Worm (Caenorhabditis elegans) whole organism, mixed stage, embryonic: Measurements from ENCODE around the gene F02D10.6.
"Not testable (repeated sequence)": the region's sequence is repeated elsewhere in the genome, so short reads cannot be mapped to it uniquely, and the experiment has no call there.

Experiments used
- M03D4.4 ChIP-seq: sonication (generic microtip); optimal IDR thresholded peaks from 2 replicates; lab custom pipeline; 2017; ENCODE audit warnings: mild to moderate bottlenecking, missing genetic modification characterization, missing compliant biosample characterization
- blmp-1 ChIP-seq: fragments of 150-350 bp; optimal IDR thresholded peaks from 2 replicates; lab custom pipeline; 2014; ENCODE audit warnings: missing biosample characterization, missing genetic modification characterization
- ceh-39 ChIP-seq: fragments of 150-350 bp; optimal IDR thresholded peaks from 2 replicates; lab custom pipeline; 2014; ENCODE audit warnings: missing biosample characterization, missing genetic modification characterization
- ceh-43 ChIP-seq: fragments of 200-800 bp; sonication (Bioruptor generic); optimal IDR thresholded peaks from 2 replicates; lab custom pipeline; 2018; ENCODE audit warnings: mild to moderate bottlenecking, missing genetic modification characterization, moderate library complexity, missing compliant biosample characterization
- ceh-83 ChIP-seq: fragments of 200-800 bp; sonication (Bioruptor generic); optimal IDR thresholded peaks from 2 replicates; lab custom pipeline; 2018; ENCODE audit warnings: mild to moderate bottlenecking, missing genetic modification characterization, missing compliant biosample characterization
- ces-1 ChIP-seq: fragments of 150-350 bp; optimal IDR thresholded peaks from 2 replicates; lab custom pipeline; 2014; ENCODE audit warnings: missing biosample characterization, missing genetic modification reagents, missing genetic modification characterization
- cnd-1 ChIP-seq: fragments of 200-800 bp; sonication (Bioruptor generic); optimal IDR thresholded peaks from 2 replicates; lab custom pipeline; 2018; ENCODE audit warnings: mild to moderate bottlenecking, missing genetic modification characterization, missing compliant biosample characterization
- drap-1 ChIP-seq: fragments of 200-800 bp; sonication (Bioruptor generic); optimal IDR thresholded peaks from 3 replicates; lab custom pipeline; 2018; ENCODE audit warnings: mild to moderate bottlenecking, missing genetic modification characterization, missing compliant biosample characterization
- elt-1 ChIP-seq: sonication (generic microtip); optimal IDR thresholded peaks from 2 replicates; lab custom pipeline; 2017; ENCODE audit warnings: missing genetic modification characterization, mild to moderate bottlenecking, missing compliant biosample characterization, antibody characterized with exemption, moderate library complexity, borderline replicate concordance; ENCODE audit not compliant: insufficient read depth
- elt-3 ChIP-seq: fragments of 150-350 bp; optimal IDR thresholded peaks from 2 replicates; lab custom pipeline; 2014; ENCODE audit warnings: missing biosample characterization, missing genetic modification characterization
- flh-1 ChIP-seq: fragments of 200-800 bp; sonication (Bioruptor generic); optimal IDR thresholded peaks from 2 replicates; lab custom pipeline; 2018; ENCODE audit warnings: mild to moderate bottlenecking, missing genetic modification characterization, moderate library complexity, missing compliant biosample characterization
- ham-2 ChIP-seq: fragments of 200-800 bp; sonication (Bioruptor generic); optimal IDR thresholded peaks from 2 replicates; lab custom pipeline; 2018; ENCODE audit warnings: mild to moderate bottlenecking, missing genetic modification characterization, missing compliant biosample characterization
- hlh-1 ChIP-seq: fragments of 150-350 bp; optimal IDR thresholded peaks from 2 replicates; lab custom pipeline; 2014; ENCODE audit warnings: missing biosample characterization, missing genetic modification reagents, missing genetic modification characterization
- lin-13 ChIP-seq: fragments of 150-350 bp; optimal IDR thresholded peaks from 2 replicates; lab custom pipeline; 2014; ENCODE audit warnings: missing biosample characterization, missing genetic modification characterization
- lin-32 ChIP-seq: fragments of 200-800 bp; sonication (Bioruptor generic); optimal IDR thresholded peaks from 2 replicates; lab custom pipeline; 2018; ENCODE audit warnings: mild to moderate bottlenecking, missing genetic modification characterization, missing compliant biosample characterization
- mab-5 ChIP-seq: fragments of 150-350 bp; optimal IDR thresholded peaks from 2 replicates; lab custom pipeline; 2014; ENCODE audit warnings: missing biosample characterization, missing genetic modification characterization
- mep-1 ChIP-seq: fragments of 150-350 bp; optimal IDR thresholded peaks from 2 replicates; lab custom pipeline; 2017; ENCODE audit warnings: missing biosample characterization, missing genetic modification reagents, missing genetic modification characterization, inconsistent platforms
- nhr-12 ChIP-seq: fragments of 150-350 bp; optimal IDR thresholded peaks from 2 replicates; lab custom pipeline; 2014; ENCODE audit warnings: missing biosample characterization, missing genetic modification characterization
- nhr-2 ChIP-seq: fragments of 150-350 bp; optimal IDR thresholded peaks from 2 replicates; lab custom pipeline; 2014; ENCODE audit warnings: missing biosample characterization, missing genetic modification characterization
- nhr-28 ChIP-seq: fragments of 150-350 bp; optimal IDR thresholded peaks from 2 replicates; lab custom pipeline; 2014; ENCODE audit warnings: missing biosample characterization, missing genetic modification characterization
- pha-4 ChIP-seq: fragments of 150-350 bp; optimal IDR thresholded peaks from 2 replicates; lab custom pipeline; 2018; ENCODE audit warnings: missing biosample characterization, missing genetic modification reagents, missing genetic modification characterization
- sem-2 ChIP-seq: fragments of 200-800 bp; sonication (Bioruptor generic); optimal IDR thresholded peaks from 2 replicates; lab custom pipeline; 2018; ENCODE audit warnings: mild to moderate bottlenecking, missing genetic modification characterization, missing compliant biosample characterization
- snpc-4 ChIP-seq: fragments of 150-350 bp; optimal IDR thresholded peaks from 2 replicates; lab custom pipeline; 2014; ENCODE audit warnings: missing biosample characterization, missing genetic modification characterization
- sptf-1 ChIP-seq: sonication (generic microtip); optimal IDR thresholded peaks from 2 replicates; lab custom pipeline; 2017; ENCODE audit warnings: mild to moderate bottlenecking, missing genetic modification characterization, moderate library complexity, missing compliant biosample characterization
- tbx-8 ChIP-seq: fragments of 200-800 bp; sonication (Bioruptor generic); optimal IDR thresholded peaks from 2 replicates; lab custom pipeline; 2018; ENCODE audit warnings: mild to moderate bottlenecking, missing genetic modification characterization, moderate library complexity, missing compliant biosample characterization
- unc-120 ChIP-seq: sonication (generic microtip); optimal IDR thresholded peaks from 2 replicates; lab custom pipeline; 2017; ENCODE audit warnings: missing genetic modification characterization, missing compliant biosample characterization; ENCODE audit not compliant: poor library complexity, severe bottlenecking
- unc-39 ChIP-seq: fragments of 150-350 bp; optimal IDR thresholded peaks from 2 replicates; lab custom pipeline; 2014; ENCODE audit warnings: missing biosample characterization, missing genetic modification characterization
- unc-62 ChIP-seq: fragments of 150-350 bp; optimal IDR thresholded peaks from 2 replicates; lab custom pipeline; 2014; ENCODE audit warnings: missing biosample characterization, missing genetic modification reagents, missing genetic modification characterization
- ztf-11 ChIP-seq: fragments of 150-350 bp; optimal IDR thresholded peaks from 2 replicates; lab custom pipeline; 2014; ENCODE audit warnings: missing biosample characterization, missing genetic modification characterization

Gene F02D10.6

ce11 chrX:13431388-13431787, 20.1 kb downstream of the F02D10.6 start, which contains the start of gene C29F7.10:
Gene C29F7.10, minus strand, starts transcription at chrX:13431488.
- TF ChIP-seq lin-13 (tag; lab: Kevin White, UChicago); hlh-1 (tag; lab: Kevin White, UChicago); ham-2 (GFP tag; lab: Kevin White, UChicago): not testable (repeated sequence)

DNA sequence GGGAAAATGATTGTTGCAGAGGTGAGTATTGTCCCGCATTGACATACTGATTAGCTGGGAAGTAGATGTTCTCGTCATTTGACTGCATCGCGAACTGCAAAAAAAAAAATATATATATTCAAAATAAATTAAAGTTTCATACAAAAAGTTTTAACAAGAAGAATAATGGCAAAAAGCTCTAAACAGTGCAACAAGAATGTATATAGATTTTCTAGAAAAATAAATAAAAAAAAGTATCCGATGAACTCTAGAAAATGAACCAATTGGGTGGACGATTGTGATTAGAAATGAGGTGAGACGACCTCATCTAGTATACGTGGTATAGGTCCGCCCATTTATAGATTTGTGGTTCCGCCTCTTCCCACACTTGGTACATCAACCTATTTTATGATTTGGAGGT, 22.7 kb downstream of the F02D10.6 start, which contains the start of gene fkh-4:
TSS of gene fkh-4 (minus strand) at position 101 of the 400 bp plus-strand sequence.
- TF ChIP-seq nhr-2; ham-2 (GFP tag; lab: Kevin White, UChicago); sem-2 (GFP tag; lab: Kevin White, UChicago): not testable (repeated sequence)

ce11 chrX:13423340-13423739, 28.1 kb downstream of the F02D10.6 start, which contains the start of gene fkh-3:
Gene fkh-3, minus strand, starts transcription at chrX:13423440.
- TF ChIP-seq elt-1 (no peak), snpc-4 (no peak), unc-62 (GFP tag; lab: Kevin White, UChicago) (no peak), mab-5 (no peak), mep-1 (tag; lab: Kevin White, UChicago) (no peak), unc-39 (tag; lab: Kevin White, UChicago) (no peak), elt-3 (no peak), ceh-83 (no peak), lin-13 (tag; lab: Kevin White, UChicago) (no peak), ceh-43 (GFP tag; lab: Kevin White, UChicago) (no peak), ztf-11 (tag; lab: Kevin White, UChicago) (no peak), drap-1 (GFP tag; lab: Kevin White, UChicago) (no peak), tbx-8 (GFP tag; lab: Kevin White, UChicago) (no peak), nhr-12 (tag; lab: Kevin White, UChicago) (no peak), nhr-2 (no peak), ces-1 (GFP tag; lab: Kevin White, UChicago) (no peak), flh-1 (no peak), pha-4 (tag; lab: Kevin White, UChicago) (no peak), unc-120 (tag; lab: Kevin White, UChicago) (no peak)
- TF ChIP-seq, all 35 proteins: peak for 0

DNA sequence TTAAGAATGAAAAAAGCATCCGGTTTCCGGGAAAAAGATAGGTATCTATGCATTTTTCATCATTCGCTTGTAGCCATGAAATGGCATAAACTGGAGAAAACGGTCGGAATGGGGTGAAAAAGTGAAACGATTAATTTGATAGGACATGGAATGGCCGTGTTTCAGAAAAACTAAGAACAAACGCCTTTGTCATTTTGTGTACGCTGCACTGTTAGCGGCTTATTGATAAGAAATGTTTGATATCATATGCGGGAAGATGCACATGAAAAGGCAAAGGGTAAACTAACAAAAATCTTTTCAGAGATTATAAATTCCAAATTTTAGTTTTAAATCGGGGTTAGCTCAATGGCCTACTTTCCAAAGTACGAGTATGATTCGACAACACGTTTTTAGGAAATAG, 30.4 kb downstream of the F02D10.6 start:
- TF ChIP-seq unc-120 (tag; lab: Kevin White, UChicago), result no peak
- no peak for TF ChIP-seq nhr-28 (tag; lab: Kevin White, UChicago)
- no peak for TF ChIP-seq elt-3
- no peak for TF ChIP-seq ham-2 (GFP tag; lab: Kevin White, UChicago)
- no peak for TF ChIP-seq sptf-1 (tag; lab: Kevin White, UChicago)
- TF ChIP-seq nhr-2, result no peak
- TF ChIP-seq pha-4 (tag; lab: Kevin White, UChicago), result no peak
- TF ChIP-seq M03D4.4 (tag; lab: Kevin White, UChicago), result no peak
- TF ChIP-seq ces-1 (GFP tag; lab: Kevin White, UChicago), result no peak
- TF ChIP-seq nhr-12 (tag; lab: Kevin White, UChicago), result no peak
- TF ChIP-seq cnd-1, result no peak

ce11 chrX:13419884-13420339, 31.6 kb downstream of the F02D10.6 start, which contains the start of gene C29F7.3:
Gene C29F7.3, minus strand, starts transcription at chrX:13419934.
- TF ChIP-seq pha-4 (tag; lab: Kevin White, UChicago), result no peak
- peak; percentile 12 for TF ChIP-seq hlh-1 (tag; lab: Kevin White, UChicago)
- peak; percentile 26 for TF ChIP-seq ces-1 (GFP tag; lab: Kevin White, UChicago)
- no peak for TF ChIP-seq snpc-4
- TF ChIP-seq ceh-43 (GFP tag; lab: Kevin White, UChicago), result no peak
- peak; percentile 28 for TF ChIP-seq ham-2 (GFP tag; lab: Kevin White, UChicago)
- TF ChIP-seq ceh-39 (tag; lab: Kevin White, UChicago), result no peak
- TF ChIP-seq blmp-1 (tag; lab: Kevin White, UChicago), result peak; percentile 21
- no peak for TF ChIP-seq ceh-83
- TF ChIP-seq ztf-11 (tag; lab: Kevin White, UChicago), result no peak
- TF ChIP-seq unc-62 (GFP tag; lab: Kevin White, UChicago), result peak; percentile 70
- TF ChIP-seq mep-1 (tag; lab: Kevin White, UChicago), result peak; percentile 15
- no peak for TF ChIP-seq lin-32 (GFP tag; lab: Kevin White, UChicago)
